Fruit fly (Drosophila melanogaster) whole organism, prepupa: ENCODE data around the gene CG8119.

Experiments used
- CG11762 ChIP-seq: fragments of 200-800 bp; sonication (Bioruptor generic); optimal IDR thresholded peaks from 3 replicates; lab custom pipeline; 2016; ENCODE audit warnings: missing biosample characterization, missing genetic modification characterization; ENCODE audit not compliant: insufficient read depth
- CG9139 ChIP-seq: fragments of 200-800 bp; sonication (Bioruptor generic); optimal IDR thresholded peaks from 3 replicates; lab custom pipeline; 2017; ENCODE audit warnings: missing biosample characterization, mild to moderate bottlenecking, missing genetic modification characterization
- Eip93F ChIP-seq: fragments of 200-800 bp; sonication (Bioruptor generic); optimal IDR thresholded peaks from 2 replicates; lab custom pipeline; 2016; ENCODE audit warnings: missing biosample characterization, mild to moderate bottlenecking, missing genetic modification characterization
- Ets96B ChIP-seq: fragments of 200-800 bp; optimal IDR thresholded peaks from 2 replicates; lab custom pipeline; 2019; ENCODE audit warnings: missing biosample characterization, mild to moderate bottlenecking, missing genetic modification characterization, moderate library complexity
- lz ChIP-seq: fragments of 200-800 bp; sonication (Bioruptor generic); optimal IDR thresholded peaks from 3 replicates; lab custom pipeline; 2016; ENCODE audit warnings: missing biosample characterization, missing genetic modification characterization
- pdm3 ChIP-seq: fragments of 200-800 bp; sonication (Bioruptor generic); optimal IDR thresholded peaks from 3 replicates; lab custom pipeline; 2016; ENCODE audit warnings: missing biosample characterization, missing genetic modification characterization
- spab ChIP-seq: fragments of 200-800 bp; sonication (Bioruptor generic); optimal IDR thresholded peaks from 2 replicates; lab custom pipeline; 2017; ENCODE audit warnings: missing biosample characterization, mild to moderate bottlenecking, missing genetic modification characterization, missing genetic modification reagents
- svp ChIP-seq: fragments of 200-800 bp; sonication (Bioruptor generic); peaks from one replicate; lab custom pipeline; 2016; ENCODE audit warnings: missing biosample characterization, missing genetic modification characterization

- TF ChIP-seq svp (GFP tag; lab: Kevin White, UChicago), result no peak
- no peak for TF ChIP-seq pdm3
- no peak for TF ChIP-seq CG9139 (GFP tag; lab: Kevin White, UChicago)
- no peak for TF ChIP-seq CG11762 (GFP tag; lab: Kevin White, UChicago)
- TF ChIP-seq Eip93F (GFP tag; lab: Kevin White, UChicago), result no peak
- TF ChIP-seq spab, result no peak
- TF ChIP-seq lz (GFP tag; lab: Kevin White, UChicago), result no peak
- no peak for TF ChIP-seq Ets96B
These were observed 19.2 kb upstream of the CG8119 start for dm6 chrX:15643210-15643609.
